Fruit fly (Drosophila melanogaster): Measurements from ENCODE around the gene CG32263.
A peak's percentile ranks its signal among the peaks of the same experiment; 100 is the strongest.

Gene CG32263

dm6 chr3L:3818566-3819325 lies 7.8 kb upstream of the CG32263 start, which contains the start of gene enc (continued):
- TF ChIP-seq CG13624 (GFP tag; optimal IDR thresholded peaks at IDR 0.05) (peak; percentile 50), toy (GFP tag; IDR thresholded peaks at IDR 0.05) (no peak), Xbp1 (GFP tag; optimal IDR thresholded peaks at IDR 0.05) (no peak), CG32532 (GFP tag; IDR thresholded peaks at IDR 0.05) (peak; percentile 30; the same call in 1 of the 2 replicates), corto (GFP tag; optimal IDR thresholded peaks at IDR 0.05) (peak; percentile 9), CG15479 (GFP tag; optimal IDR thresholded peaks at IDR 0.05) (peak; percentile 28), CG4360 (GFP tag; IDR thresholded peaks at IDR 0.05) (peak; percentile 77), sens (GFP tag) (peak; percentile 61), Scr (GFP tag; IDR thresholded peaks at IDR 0.05; ENCODE audit: partially characterized antibody) (peak; percentile 94), ap (GFP tag; IDR thresholded peaks at IDR 0.05) (no peak), CG11504 (tag; optimal IDR thresholded peaks at IDR 0.05) (peak; percentile 70), row (GFP tag; IDR thresholded peaks at IDR 0.05) (peak; percentile 60), da (GFP tag; optimal IDR thresholded peaks at IDR 0.05) (no peak), Rfx (GFP tag; IDR thresholded peaks at IDR 0.05) (peak; percentile 42; the same call in 1 of the 2 replicates), MBD-R2 (GFP tag; IDR thresholded peaks at IDR 0.05) (peak; percentile 75), NfI (GFP tag; optimal IDR thresholded peaks at IDR 0.05) (peak; percentile 5), Hsf (GFP tag; optimal IDR thresholded peaks at IDR 0.05) (peak; percentile 8), grn (GFP tag; optimal IDR thresholded peaks at IDR 0.05) (peak; percentile 52), CG1603 (tag; optimal IDR thresholded peaks at IDR 0.05) (peak; percentile 43), Dbx (GFP tag; IDR thresholded peaks at IDR 0.05) (0 out of 3 replicates have a peak, but pooled peaks have one; percentile 30), nerfin-1 (tag; optimal IDR thresholded peaks at IDR 0.05) (peak; percentile 4), vnd (GFP tag; IDR thresholded peaks at IDR 0.05; ENCODE audit: partially characterized antibody) (peak; percentile 97), CG2199 (GFP tag; IDR thresholded peaks at IDR 0.05) (0 out of 3 replicates have a peak, but pooled peaks have one; percentile 14), CG17361 (GFP tag; IDR thresholded peaks at IDR 0.05) (peak; percentile 40; the same call in 1 of the 3 replicates), CoRest (tag; optimal IDR thresholded peaks at IDR 0.05) (peak; percentile 7), Myb (GFP tag; optimal IDR thresholded peaks at IDR 0.05) (peak; percentile 60), pnt (GFP tag; optimal IDR thresholded peaks at IDR 0.05) (no peak), HmgZ (tag; optimal IDR thresholded peaks at IDR 0.05) (peak; percentile 37), dpn (GFP tag; optimal IDR thresholded peaks at IDR 0.05) (peak; percentile 25 to 29), CG14710 (tag; optimal IDR thresholded peaks at IDR 0.05) (peak; percentile 34), amos (GFP tag; IDR thresholded peaks at IDR 0.05; ENCODE audit: partially characterized antibody) (peak; percentile 98), trem (tag; optimal IDR thresholded peaks at IDR 0.05) (peak; percentile 71), CG9797 (GFP tag; optimal IDR thresholded peaks at IDR 0.05) (peak; percentile 7), Neu2 (GFP tag; optimal IDR thresholded peaks at IDR 0.05; ENCODE audit: borderline replicate concordance) (peak; percentile 36), CG15514 (GFP tag; optimal IDR thresholded peaks at IDR 0.05) (peak; percentile 52), gro (GFP tag; optimal IDR thresholded peaks at IDR 0.05) (peak; percentile 2), CG2202 (tag; optimal IDR thresholded peaks at IDR 0.05) (no peak), H2.0 (GFP tag; IDR thresholded peaks at IDR 0.05) (no peak), zen2 (GFP tag; IDR thresholded peaks at IDR 0.05; ENCODE audit: partially characterized antibody) (peak; percentile 96), D19A (tag; optimal IDR thresholded peaks at IDR 0.05) (peak; percentile 36), jigr1 (GFP tag; IDR thresholded peaks at IDR 0.05) (peak; percentile 31; the same call in 1 of the 3 replicates), Gug (GFP tag; IDR thresholded peaks at IDR 0.05) (peak; percentile 16; the same call in 1 of the 4 replicates), tap (tag; optimal IDR thresholded peaks at IDR 0.05) (no peak), Doc3 (GFP tag; IDR thresholded peaks at IDR 0.05; ENCODE audit: partially characterized antibody) (peak; percentile 90), CG17186 (GFP tag; optimal IDR thresholded peaks at IDR 0.05) (peak; percentile 45), CG42726 (GFP tag; IDR thresholded peaks at IDR 0.05; ENCODE audit: partially characterized antibody) (peak; percentile 98), CG11093 (GFP tag; IDR thresholded peaks at IDR 0.05) (no peak), scrt (GFP tag; optimal IDR thresholded peaks at IDR 0.05) (peak; percentile 8)

All from whole organism, embryonic.